Fruit fly (Drosophila melanogaster): Measurements from ENCODE around the gene Eip63E.

Gene Eip63E

DNA sequence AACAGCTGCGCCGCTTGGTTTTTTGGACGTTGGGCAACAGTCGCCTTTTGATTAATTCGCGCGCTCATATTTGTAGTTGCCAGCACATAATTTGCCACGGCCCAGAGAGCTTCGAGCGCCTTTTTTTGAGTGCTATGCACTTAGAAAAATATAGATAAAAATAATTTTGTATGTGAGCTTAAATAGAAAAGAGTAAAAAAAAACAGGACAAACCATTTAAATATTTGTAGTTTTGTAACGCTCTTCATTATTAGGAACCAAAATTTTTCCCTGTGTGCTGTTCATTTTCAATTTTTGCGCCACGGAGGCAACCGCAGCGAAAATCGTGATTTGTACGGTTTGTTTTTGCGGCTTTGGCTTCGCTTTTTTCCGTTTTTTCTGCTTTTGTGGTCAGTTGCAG, 134.0 kb downstream of the Eip63E start:
- TF ChIP-seq cyc (GFP tag; optimal IDR thresholded peaks at IDR 0.05) (peak; percentile 45), salr (GFP tag; optimal IDR thresholded peaks at IDR 0.05) (peak in 1 of 2 experiments; percentile 42), esn (GFP tag; optimal IDR thresholded peaks at IDR 0.05) (peak; percentile 62), CG8319 (GFP tag; optimal IDR thresholded peaks at IDR 0.05) (no peak), CG10669 (GFP tag; optimal IDR thresholded peaks at IDR 0.05) (no peak), CG6163 (GFP tag; IDR thresholded peaks at IDR 0.05) (peak; percentile 71; the same call in 2 of the 3 replicates), fd85E (GFP tag; optimal IDR thresholded peaks at IDR 0.05) (no peak), Gug (GFP tag; IDR thresholded peaks at IDR 0.05) (no peak), svp (GFP tag) (peak; percentile 78), net (GFP tag; optimal IDR thresholded peaks at IDR 0.05) (peak; percentile 49), Met (GFP tag; optimal IDR thresholded peaks at IDR 0.05) (peak; percentile 63), CG11762 (GFP tag; optimal IDR thresholded peaks at IDR 0.05; ENCODE audit: insufficient read depth) (no peak), Smox (GFP tag; optimal IDR thresholded peaks at IDR 0.05) (peak; percentile 48), CG31627 (GFP tag; optimal IDR thresholded peaks at IDR 0.05) (peak; percentile 31), CG6792 (GFP tag; optimal IDR thresholded peaks at IDR 0.05) (peak; percentile 48), ss (GFP tag; optimal IDR thresholded peaks at IDR 0.05) (no peak), OdsH (GFP tag; optimal IDR thresholded peaks at IDR 0.05) (peak; percentile 53), Blimp-1 (GFP tag; optimal IDR thresholded peaks at IDR 0.05) (no peak), CG11294 (GFP tag; IDR thresholded peaks at IDR 0.05) (peak; percentile 49; the same call in 1 of the 2 replicates), lz (GFP tag; optimal IDR thresholded peaks at IDR 0.05) (peak; percentile 61), eg (GFP tag; IDR thresholded peaks at IDR 0.05) (peak; percentile 84), spab (GFP tag; optimal IDR thresholded peaks at IDR 0.05) (no peak), dac (GFP tag; optimal IDR thresholded peaks at IDR 0.05) (peak; percentile 19), CG3919 (GFP tag; optimal IDR thresholded peaks at IDR 0.05) (peak; percentile 13), CG3032 (tag; optimal IDR thresholded peaks at IDR 0.05) (no peak), topi (GFP tag; optimal IDR thresholded peaks at IDR 0.05) (peak; percentile 51), CG8119 (GFP tag; IDR thresholded peaks at IDR 0.05) (peak; percentile 74), CG8632 (GFP tag; optimal IDR thresholded peaks at IDR 0.05) (peak; percentile 1), Sox102F (GFP tag; optimal IDR thresholded peaks at IDR 0.05) (peak; percentile 62), CG1621 (tag; optimal IDR thresholded peaks at IDR 0.05) (no peak), Hr39 (GFP tag; optimal IDR thresholded peaks at IDR 0.05) (peak; percentile 18), Hr38 (GFP tag; optimal IDR thresholded peaks at IDR 0.05) (no peak), CG15336 (GFP tag; IDR thresholded peaks at IDR 0.05) (peak; percentile 66; the same call in 1 of the 2 replicates), CG11902 (GFP tag; optimal IDR thresholded peaks at IDR 0.05) (no peak), Lpt (GFP tag; optimal IDR thresholded peaks at IDR 0.05) (peak; percentile 55), fd59A (GFP tag; optimal IDR thresholded peaks at IDR 0.05) (no peak), achi (GFP tag; optimal IDR thresholded peaks at IDR 0.05) (peak; percentile 46), Eip93F (GFP tag; optimal IDR thresholded peaks at IDR 0.05) (no peak), CG7368 (GFP tag; optimal IDR thresholded peaks at IDR 0.05) (no peak), vri (GFP tag; optimal IDR thresholded peaks at IDR 0.05) (no peak), CG6854 (GFP tag; optimal IDR thresholded peaks at IDR 0.05) (no peak), Eip78C (GFP tag) (peak; percentile 89), Sox14 (GFP tag; optimal IDR thresholded peaks at IDR 0.05) (peak; percentile 34), CG4318 (GFP tag; optimal IDR thresholded peaks at IDR 0.05) (peak; percentile 22), fkh (GFP tag; optimal IDR thresholded peaks at IDR 0.05) (no peak), CG6276 (GFP tag; optimal IDR thresholded peaks at IDR 0.05) (peak; percentile 50), acj6 (GFP tag; optimal IDR thresholded peaks at IDR 0.05) (peak; percentile 34), CG32006 (GFP tag; optimal IDR thresholded peaks at IDR 0.05) (peak; percentile 69), CG10631 (GFP tag; optimal IDR thresholded peaks at IDR 0.05) (peak; percentile 40), CG6808 (GFP tag; optimal IDR thresholded peaks at IDR 0.05) (no peak), Eip75B (GFP tag; optimal IDR thresholded peaks at IDR 0.05) (peak; percentile 26), pdm3 (GFP tag; optimal IDR thresholded peaks at IDR 0.05) (peak; percentile 59), Ets21C (GFP tag; optimal IDR thresholded peaks at IDR 0.05) (peak; percentile 27)

Measured in whole organism, prepupa.